Fruit fly (Drosophila melanogaster) whole organism, embryonic: ENCODE measurements around the gene CG34436.

ENCODE experiments used
- ATbp ChIP-seq: fragments of 200-800 bp; sonication (Bioruptor generic); optimal IDR thresholded peaks from 2 replicates; lab custom pipeline; 2017; ENCODE audit warnings: missing biosample characterization, mild to moderate bottlenecking, missing genetic modification characterization, missing genetic modification reagents
- CG1024 ChIP-seq: fragments of 200-800 bp; sonication (Bioruptor generic); IDR thresholded peaks from 2 replicates; pipeline ENCODE4 v1.3.6; 2022; ENCODE audit warnings: missing biosample characterization, missing genetic modification characterization
- CG10462 ChIP-seq: fragments of 200-800 bp; sonication (Bioruptor generic); optimal IDR thresholded peaks from 2 replicates; lab custom pipeline; 2016; ENCODE audit warnings: missing biosample characterization, missing genetic modification characterization
- CG10959 ChIP-seq: fragments of 200-800 bp; sonication (Bioruptor generic); IDR thresholded peaks from 2 replicates; pipeline ENCODE4 v1.3.6; 2022; ENCODE audit warnings: missing biosample characterization, missing genetic modification characterization
- CG11085 ChIP-seq: fragments of 200-800 bp; sonication (Bioruptor generic); IDR thresholded peaks from 2 replicates; pipeline ENCODE4 v1.3.6; 2022; ENCODE audit warnings: missing biosample characterization, missing genetic modification characterization
- CG11093 ChIP-seq: fragments of 200-800 bp; sonication (Bioruptor generic); IDR thresholded peaks from 3 replicates; pipeline ENCODE4 v1.3.6; 2022; ENCODE audit warnings: missing biosample characterization, missing genetic modification characterization
- CG11398 ChIP-seq: fragments of 200-800 bp; sonication (Bioruptor generic); optimal IDR thresholded peaks from 2 replicates; lab custom pipeline; 2016; ENCODE audit warnings: missing biosample characterization, missing genetic modification characterization
- CG11560 ChIP-seq: fragments of 200-800 bp; sonication (Bioruptor generic); IDR thresholded peaks from 3 replicates; pipeline ENCODE4 v1.3.6; 2022; ENCODE audit warnings: missing biosample characterization, missing genetic modification characterization
- CG13287 ChIP-seq: fragments of 200-800 bp; sonication (Bioruptor generic); IDR thresholded peaks from 2 replicates; pipeline ENCODE4 v1.3.6; 2022; ENCODE audit warnings: missing biosample characterization, missing genetic modification characterization; ENCODE audit not compliant: partially characterized antibody
- CG13296 ChIP-seq: fragments of 200-800 bp; sonication (Bioruptor generic); optimal IDR thresholded peaks from 3 replicates; lab custom pipeline; 2018; ENCODE audit warnings: missing biosample characterization, mild to moderate bottlenecking, missing genetic modification characterization
- CG15479 ChIP-seq: fragments of 200-800 bp; sonication (Bioruptor generic); optimal IDR thresholded peaks from 3 replicates; lab custom pipeline; 2019; ENCODE audit warnings: missing biosample characterization, mild to moderate bottlenecking, missing genetic modification characterization, moderate library complexity
- CG15514 ChIP-seq: fragments of 200-800 bp; sonication (Bioruptor generic); optimal IDR thresholded peaks from 3 replicates; lab custom pipeline; 2017; ENCODE audit warnings: missing biosample characterization, missing genetic modification characterization, mild to moderate bottlenecking, moderate library complexity, missing genetic modification reagents
- CG15696 ChIP-seq: fragments of 200-800 bp; sonication (Bioruptor generic); optimal IDR thresholded peaks from 2 replicates; lab custom pipeline; 2019; ENCODE audit warnings: missing biosample characterization, mild to moderate bottlenecking, missing genetic modification characterization, moderate library complexity
- CG16863 ChIP-seq: fragments of 200-800 bp; sonication (Bioruptor generic); optimal IDR thresholded peaks from 3 replicates; lab custom pipeline; 2016; ENCODE audit warnings: missing biosample characterization, missing genetic modification characterization
- CG17359 ChIP-seq: fragments of 200-800 bp; sonication (Bioruptor generic); optimal IDR thresholded peaks from 3 replicates; lab custom pipeline; 2018; ENCODE audit warnings: missing biosample characterization, mild to moderate bottlenecking, missing genetic modification characterization, moderate library complexity
- CG2202 ChIP-seq: fragments of 200-800 bp; sonication (Bioruptor generic); optimal IDR thresholded peaks from 2 replicates; lab custom pipeline; 2018; ENCODE audit warnings: missing biosample characterization, mild to moderate bottlenecking, missing genetic modification characterization
- CG31388 ChIP-seq: fragments of 200-800 bp; sonication (Bioruptor generic); optimal IDR thresholded peaks from 2 replicates; lab custom pipeline; 2016; ENCODE audit warnings: missing biosample characterization, missing genetic modification characterization
- CG32772 ChIP-seq: fragments of 200-800 bp; sonication (Bioruptor generic); IDR thresholded peaks from 2 replicates; pipeline ENCODE4 v1.3.6; 2022; ENCODE audit warnings: missing biosample characterization, missing genetic modification characterization
- CG8924 ChIP-seq: fragments of 200-800 bp; optimal IDR thresholded peaks from 3 replicates; lab custom pipeline; 2019; ENCODE audit warnings: missing biosample characterization, mild to moderate bottlenecking, missing genetic modification characterization, moderate library complexity
- CG8944 ChIP-seq: fragments of 200-800 bp; sonication (Bioruptor generic); optimal IDR thresholded peaks from 3 replicates; lab custom pipeline; 2016; ENCODE audit warnings: missing biosample characterization, missing genetic modification characterization
- CG9817 ChIP-seq: fragments of 200-800 bp; sonication (Bioruptor generic); optimal IDR thresholded peaks from 2 replicates; lab custom pipeline; 2018; ENCODE audit warnings: missing biosample characterization, mild to moderate bottlenecking, missing genetic modification characterization, moderate library complexity
- CHES-1-like ChIP-seq: fragments of 200-800 bp; sonication (Bioruptor generic); optimal IDR thresholded peaks from 2 replicates; lab custom pipeline; 2016; ENCODE audit warnings: missing biosample characterization, missing genetic modification characterization
- D19B ChIP-seq: fragments of 200-800 bp; sonication (Bioruptor generic); optimal IDR thresholded peaks from 2 replicates; lab custom pipeline; 2017; ENCODE audit warnings: missing biosample characterization, mild to moderate bottlenecking, missing genetic modification characterization
- Dp ChIP-seq: fragments of 200-800 bp; sonication (Bioruptor generic); optimal IDR thresholded peaks from 2 replicates; lab custom pipeline; 2018; ENCODE audit warnings: missing biosample characterization, mild to moderate bottlenecking, missing genetic modification characterization, moderate library complexity
- Ets65A ChIP-seq: fragments of 200-800 bp; sonication (Bioruptor generic); peaks from one replicate; lab custom pipeline; 2016; ENCODE audit warnings: missing biosample characterization, missing genetic modification characterization
- Fer3 ChIP-seq: fragments of 200-800 bp; sonication (Bioruptor generic); optimal IDR thresholded peaks from 2 replicates; lab custom pipeline; 2018; ENCODE audit warnings: missing biosample characterization, mild to moderate bottlenecking, missing genetic modification characterization, moderate library complexity
- HHEX ChIP-seq: fragments of 200-800 bp; sonication (Bioruptor generic); optimal IDR thresholded peaks from 3 replicates; lab custom pipeline; 2017; ENCODE audit warnings: missing biosample characterization, mild to moderate bottlenecking, missing genetic modification characterization, missing genetic modification reagents
- Med ChIP-seq: fragments of 200-800 bp; sonication (Bioruptor generic); peaks from one replicate; lab custom pipeline; 2016; ENCODE audit warnings: missing biosample characterization, missing genetic modification characterization, mild to moderate bottlenecking, inconsistent platforms, moderate library complexity
- Oaz ChIP-seq: fragments of 200-800 bp; sonication (Bioruptor generic); IDR thresholded peaks from 2 replicates; pipeline ENCODE4 v1.3.6; 2022; ENCODE audit warnings: missing biosample characterization, missing genetic modification characterization
- Rfx ChIP-seq: fragments of 200-800 bp; sonication (Bioruptor generic); IDR thresholded peaks from 2 replicates; pipeline ENCODE4 v1.3.6; 2022; ENCODE audit warnings: missing biosample characterization, missing genetic modification characterization
- Rx ChIP-seq: fragments of 200-800 bp; sonication (Bioruptor generic); IDR thresholded peaks from 2 replicates; pipeline ENCODE4 v1.3.6; 2022; ENCODE audit warnings: missing biosample characterization, missing genetic modification characterization
- Stat92E ChIP-seq, 3 experiments: fragments of >200 bp in 2 of 3; fragments of 200-800 bp in 1 of 3; sonication (Bioruptor generic) in 1 of 3; optimal IDR thresholded peaks; 2 replicates each; lab custom pipeline; 2017 to 2019; ENCODE audit warnings: missing biosample characterization in 3 of 3, missing genetic modification characterization in 3 of 3, mild to moderate bottlenecking in 1 of 3, moderate library complexity in 1 of 3
- ab ChIP-seq: fragments of 200-800 bp; sonication (Bioruptor generic); optimal IDR thresholded peaks from 2 replicates; lab custom pipeline; 2016; ENCODE audit warnings: missing biosample characterization, missing genetic modification characterization
- dan ChIP-seq: fragments of 200-800 bp; sonication (Bioruptor generic); IDR thresholded peaks from 2 replicates; pipeline ENCODE4 v1.3.6; 2022; ENCODE audit warnings: missing biosample characterization, missing genetic modification characterization
- en ChIP-seq: fragments of 200-800 bp; sonication (Bioruptor generic); optimal IDR thresholded peaks from 2 replicates; lab custom pipeline; 2016; ENCODE audit warnings: missing biosample characterization, missing genetic modification characterization
- gsb-n ChIP-seq: fragments of 200-800 bp; sonication (Bioruptor generic); optimal IDR thresholded peaks from 3 replicates; lab custom pipeline; 2018; ENCODE audit warnings: missing biosample characterization, mild to moderate bottlenecking, missing genetic modification characterization
- knrl ChIP-seq: fragments of 200-800 bp; sonication (Bioruptor generic); IDR thresholded peaks from 3 replicates; pipeline ENCODE4 v1.3.6; 2022; ENCODE audit warnings: missing biosample characterization, missing genetic modification characterization; ENCODE audit not compliant: partially characterized antibody
- lov ChIP-seq, 2 experiments: fragments of 200-800 bp in 1 of 2; fragments of >200 bp in 1 of 2; sonication (Bioruptor generic) in 1 of 2; IDR thresholded peaks in 1 of 2; optimal IDR thresholded peaks in 1 of 2; 2 replicates in 1 of 2; 3 replicates in 1 of 2; pipeline versions ENCODE4 v1.3.6 to Lab custom; 2017 to 2022; ENCODE audit warnings: missing biosample characterization in 1 of 2, missing genetic modification characterization in 1 of 2
- luna ChIP-seq: fragments of 200-800 bp; sonication (Bioruptor generic); optimal IDR thresholded peaks from 2 replicates; lab custom pipeline; 2016; ENCODE audit warnings: missing biosample characterization, missing genetic modification characterization
- p53 ChIP-seq: fragments of 200-800 bp; sonication (Bioruptor generic); optimal IDR thresholded peaks from 2 replicates; lab custom pipeline; 2016; ENCODE audit warnings: missing biosample characterization, missing genetic modification characterization
- row ChIP-seq: fragments of 200-800 bp; sonication (Bioruptor generic); IDR thresholded peaks from 3 replicates; pipeline ENCODE4 v1.3.6; 2022; ENCODE audit warnings: missing biosample characterization, missing genetic modification characterization
- seq ChIP-seq: fragments of 200-800 bp; sonication (Bioruptor generic); IDR thresholded peaks from 2 replicates; pipeline ENCODE4 v1.3.6; 2022; ENCODE audit warnings: missing biosample characterization, missing genetic modification characterization
- tna ChIP-seq: fragments of 200-800 bp; sonication (Bioruptor generic); IDR thresholded peaks from 2 replicates; pipeline ENCODE4 v1.3.6; 2022; ENCODE audit warnings: missing biosample characterization, missing genetic modification characterization; ENCODE audit not compliant: partially characterized antibody
- unpg ChIP-seq: fragments of 200-800 bp; sonication (Bioruptor generic); optimal IDR thresholded peaks from 3 replicates; lab custom pipeline; 2018; ENCODE audit warnings: missing biosample characterization, mild to moderate bottlenecking, missing genetic modification characterization, moderate library complexity
- zf30C ChIP-seq: fragments of 200-800 bp; sonication (Bioruptor generic); optimal IDR thresholded peaks from 3 replicates; lab custom pipeline; 2018; ENCODE audit warnings: missing biosample characterization, mild to moderate bottlenecking, missing genetic modification characterization

The CG34436 gene

DNA sequence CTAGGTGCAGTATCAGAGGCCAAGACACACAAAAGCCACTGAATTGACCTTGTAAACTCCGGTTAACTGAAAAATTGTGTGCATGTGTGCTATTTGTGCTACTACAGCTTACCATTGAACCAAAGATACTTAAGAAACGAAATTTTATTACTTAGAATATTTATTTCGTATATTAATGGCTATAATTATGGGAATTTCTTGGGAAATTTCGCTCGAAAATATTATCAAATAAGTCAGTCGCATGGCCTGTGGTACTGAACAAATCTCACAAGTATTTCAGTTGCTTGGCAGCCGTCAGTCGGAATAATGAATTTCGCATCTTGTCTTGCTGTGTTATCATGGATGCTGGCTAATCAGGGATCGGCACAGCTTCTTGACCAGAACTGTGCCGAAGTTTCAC lies at the start of gene CG34436:
Gene CG34436, plus strand, starts transcription at position 301 of the 400 bp plus-strand sequence.
- no peak for TF ChIP-seq CG10462
- no peak for TF ChIP-seq Ets65A (GFP tag; lab: Kevin White, UChicago)
- no peak for TF ChIP-seq CG2202 (tag; lab: Kevin White, UChicago)
- TF ChIP-seq CG11093 (GFP tag; lab: Robert Waterston, UW): no peak
- no peak for TF ChIP-seq CG11398
- TF ChIP-seq Fer3 (tag; lab: Kevin White, UChicago): no peak

DNA sequence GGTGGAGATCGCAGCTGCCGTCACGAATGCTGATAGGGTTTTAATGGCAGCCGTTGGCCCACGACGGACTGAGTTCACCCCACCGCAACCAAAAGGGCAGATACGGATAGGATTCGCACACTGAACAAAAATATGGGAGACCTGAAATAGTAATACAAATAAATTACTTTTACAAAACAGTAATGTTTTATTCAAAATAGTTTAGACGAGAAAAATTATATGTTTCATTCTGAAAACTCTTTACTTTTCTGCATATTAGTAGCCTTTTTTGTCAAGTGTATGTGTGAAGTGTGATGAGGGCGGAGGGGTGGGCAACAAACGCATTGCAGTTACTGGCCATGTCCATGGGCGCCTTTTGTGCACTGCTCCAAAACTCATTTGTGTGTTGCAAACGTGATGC lies 46.2 kb upstream of the CG34436 start:
- no peak for TF ChIP-seq CHES-1-like
- TF ChIP-seq seq (GFP tag; lab: Robert Waterston, UW): no peak
- TF ChIP-seq CG11085 (GFP tag; lab: Robert Waterston, UW): no peak
- no peak for TF ChIP-seq CG15696 (tag; lab: Kevin White, UChicago)
- TF ChIP-seq Dp (GFP tag; lab: Kevin White, UChicago): no peak
- no peak for TF ChIP-seq HHEX (GFP tag; lab: Kevin White, UChicago)
- TF ChIP-seq Oaz (GFP tag; lab: Robert Waterston, UW): no peak
- no peak for TF ChIP-seq ab
- TF ChIP-seq, all 482 proteins: peak for 0

DNA sequence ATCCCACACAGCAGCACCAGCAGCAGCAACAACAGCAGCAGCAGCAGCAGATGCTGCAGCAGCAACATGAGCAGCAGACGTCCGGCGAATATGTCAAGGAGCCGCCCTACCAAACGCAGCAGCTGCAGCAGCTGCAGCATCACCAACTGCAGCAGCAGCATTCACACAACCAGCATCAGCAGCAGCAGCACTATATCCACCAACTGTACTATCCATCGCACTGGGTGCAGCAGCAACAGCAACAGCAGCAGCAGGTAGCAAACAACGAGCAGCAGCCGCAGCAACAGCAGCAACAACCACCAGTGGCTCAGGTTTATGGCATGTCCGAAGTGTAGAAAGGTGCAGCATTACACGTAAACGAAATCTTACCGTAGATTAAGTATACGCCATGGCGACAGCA lies 44.6 kb upstream of the CG34436 start:
- TF ChIP-seq Rfx: no peak

DNA sequence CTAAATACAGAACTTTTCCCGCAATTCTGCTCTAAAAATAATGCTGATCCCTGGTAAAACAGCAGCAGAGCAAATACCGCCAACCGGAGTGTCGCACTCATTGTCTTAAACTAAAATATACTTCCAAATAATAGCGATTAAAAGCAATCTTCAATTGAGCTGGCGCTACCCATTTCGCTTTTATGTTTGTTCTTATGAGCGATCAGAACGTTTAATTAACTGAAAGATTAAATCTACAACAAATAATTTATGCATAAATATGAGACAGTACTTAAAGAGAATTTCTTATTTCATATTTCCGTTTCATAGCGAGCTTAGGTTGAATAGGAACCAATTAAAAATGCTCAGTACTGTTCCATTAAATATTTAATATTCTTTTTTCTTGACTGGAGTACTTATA lies 18.9 kb upstream of the CG34436 start, which contains the start of gene CG43125:
Gene CG43125, minus strand, starts transcription at position 101 of the 400 bp plus-strand sequence.
- no peak for TF ChIP-seq Stat92E (GFP tag; optimal IDR thresholded peaks at IDR 0.05; lab: Kevin White, UChicago)
- TF ChIP-seq CG9817: no peak
- no peak for TF ChIP-seq tna (GFP tag; lab: Robert Waterston, UW)
- no peak for TF ChIP-seq CG13287
- no peak for TF ChIP-seq en
- no peak for TF ChIP-seq CG31388
- TF ChIP-seq zf30C (GFP tag; lab: Kevin White, UChicago): no peak
- TF ChIP-seq lov (optimal IDR thresholded peaks at IDR 0.05; lab: Kevin White, UChicago): no peak
- TF ChIP-seq lov (GFP tag; IDR thresholded peaks at IDR 0.05; lab: Robert Waterston, UW): no peak
- no peak for TF ChIP-seq CG16863 (GFP tag; lab: Kevin White, UChicago)
- no peak for TF ChIP-seq luna (GFP tag; lab: Kevin White, UChicago)
- no peak for TF ChIP-seq CG11560 (tag; lab: Robert Waterston, UW)

DNA sequence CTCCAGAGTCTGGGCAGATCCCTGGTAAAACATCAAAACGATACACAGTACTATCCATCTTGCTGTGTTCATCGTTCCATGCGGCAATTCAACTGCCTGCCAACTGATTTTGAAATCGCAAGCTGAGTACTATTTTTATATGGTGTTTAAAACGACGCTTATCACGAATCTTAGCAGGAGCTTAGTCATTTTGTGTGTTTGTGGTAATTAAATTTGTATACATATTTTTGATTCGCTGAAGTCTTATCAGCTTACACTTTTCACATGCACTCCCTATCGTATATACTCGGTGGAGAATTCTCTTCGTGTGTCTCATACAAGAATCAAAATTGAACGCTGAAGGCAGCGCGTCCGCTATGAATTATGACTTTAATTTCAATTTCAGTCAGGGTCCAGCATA lies 17.7 kb upstream of the CG34436 start, which contains the start of gene CG43124:
Gene CG43124, minus strand, starts transcription at position 101 of the 400 bp plus-strand sequence.
- TF ChIP-seq CG8944 (GFP tag; lab: Kevin White, UChicago) (no peak), CG15514 (GFP tag; lab: Kevin White, UChicago) (no peak), p53 (GFP tag; lab: Kevin White, UChicago) (no peak), CG11085 (GFP tag; lab: Robert Waterston, UW) (no peak), CG15479 (GFP tag; lab: Kevin White, UChicago) (no peak), Rx (no peak), CG17359 (no peak), Med (GFP tag; lab: Kevin White, UChicago) (no peak), D19B (no peak), CG32772 (GFP tag; lab: Robert Waterston, UW) (no peak), unpg (GFP tag; lab: Kevin White, UChicago) (no peak), gsb-n (tag; lab: Kevin White, UChicago) (no peak), dan (GFP tag; lab: Robert Waterston, UW) (no peak), CG8924 (tag; lab: Kevin White, UChicago) (no peak), knrl (GFP tag; lab: Robert Waterston, UW) (no peak), CG10959 (no peak), row (GFP tag; lab: Robert Waterston, UW) (no peak), CG1024 (GFP tag; lab: Robert Waterston, UW) (no peak), CG13296 (GFP tag; lab: Kevin White, UChicago) (no peak), ATbp (GFP tag; lab: Kevin White, UChicago) (no peak)
